Fruit fly (Drosophila melanogaster) Kc167 (cell line): Measurements from ENCODE around the gene CG13084.

ENCODE experiments used
- Myc ChIP-seq: fragments of >200 bp; optimal IDR thresholded peaks from 2 replicates; lab custom pipeline; 2017; ENCODE audit warnings: missing external identifiers
- Sin3A ChIP-seq: fragments of >200 bp; optimal IDR thresholded peaks from 2 replicates; lab custom pipeline; 2018; ENCODE audit warnings: missing external identifiers

DNA sequence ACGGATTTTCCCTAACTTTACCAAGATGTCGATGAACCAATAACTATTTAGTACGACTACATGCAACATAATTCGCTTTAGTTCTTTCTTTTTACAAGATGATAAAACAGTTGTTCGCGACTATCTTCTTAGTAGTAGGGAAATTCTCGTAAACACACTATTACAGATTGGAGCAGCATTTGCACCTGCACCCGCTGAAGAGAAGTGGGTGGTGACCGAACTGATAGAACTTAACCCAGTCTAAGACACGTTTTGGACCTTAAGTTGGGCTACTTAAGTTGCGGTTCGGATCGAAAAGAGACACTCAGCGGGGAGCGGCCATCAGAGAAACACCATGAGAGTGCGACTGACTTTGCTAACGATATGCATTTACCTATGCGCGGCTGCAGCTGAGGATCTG is 2.5 kb downstream of the CG13084 start, which contains the start of gene CG13083:
- TF ChIP-seq Myc (lab: Kevin White, UChicago): no peak
- no peak for TF ChIP-seq Sin3A
